Worm (Caenorhabditis elegans) whole organism, L3 larva: Measurements from ENCODE around the gene elpc-2.

Source experiments
- ama-1 ChIP-seq: fragments of 150-350 bp; optimal IDR thresholded peaks from 2 replicates; lab custom pipeline; 2018
- nhr-28 ChIP-seq: fragments of 150-350 bp; optimal IDR thresholded peaks from 2 replicates; lab custom pipeline; 2014; ENCODE audit warnings: missing biosample characterization, missing genetic modification characterization
- pha-4 ChIP-seq: fragments of 150-350 bp; optimal IDR thresholded peaks from 2 replicates; lab custom pipeline; 2014; ENCODE audit warnings: missing biosample characterization, missing genetic modification reagents, missing genetic modification characterization

- no peak for TF ChIP-seq nhr-28 (tag; lab: Kevin White, UChicago)
- TF ChIP-seq pha-4 (tag; lab: Kevin White, UChicago) = no peak
- no peak for TF ChIP-seq ama-1 (lab: Kevin White, UChicago)
These were observed 38.2 kb downstream of the elpc-2 start for ce11 chrIII:12711682-12712081.
